Fruit fly (Drosophila melanogaster) whole organism, pupa: ENCODE measurements around the gene Vha13.

Experiments used
- CG10348 ChIP-seq: fragments of 200-800 bp; sonication (Bioruptor generic); IDR thresholded peaks from 2 replicates; pipeline ENCODE4 v1.3.6; 2022; ENCODE audit warnings: missing biosample characterization, missing genetic modification characterization
- CG12605 ChIP-seq: fragments of 200-800 bp; sonication (Bioruptor generic); IDR thresholded peaks from 2 replicates; pipeline ENCODE4 v1.3.6; 2022; ENCODE audit warnings: missing biosample characterization, missing genetic modification characterization
- CG13204 ChIP-seq: fragments of 200-800 bp; sonication (Bioruptor generic); optimal IDR thresholded peaks from 2 replicates; lab custom pipeline; 2018; ENCODE audit warnings: missing biosample characterization, mild to moderate bottlenecking, missing genetic modification characterization, moderate library complexity
- CG14655 ChIP-seq: fragments of 200-800 bp; sonication (Bioruptor generic); optimal IDR thresholded peaks from 3 replicates; lab custom pipeline; 2017; ENCODE audit warnings: mild to moderate bottlenecking, missing biosample characterization, missing genetic modification reagents, missing genetic modification characterization
- CG15710 ChIP-seq: fragments of 200-800 bp; sonication (Bioruptor generic); optimal IDR thresholded peaks from 2 replicates; lab custom pipeline; 2018; ENCODE audit warnings: missing biosample characterization, mild to moderate bottlenecking, missing genetic modification characterization, moderate library complexity
- CG17806 ChIP-seq: fragments of 200-800 bp; sonication (Bioruptor generic); optimal IDR thresholded peaks from 2 replicates; lab custom pipeline; 2018; ENCODE audit warnings: missing biosample characterization, mild to moderate bottlenecking, missing genetic modification characterization, moderate library complexity
- CG32121 ChIP-seq: fragments of 200-800 bp; sonication (Bioruptor generic); IDR thresholded peaks from 2 replicates; pipeline ENCODE4 v1.3.6; 2022; ENCODE audit warnings: missing biosample characterization, missing genetic modification characterization
- CG34367 ChIP-seq: fragments of 200-800 bp; sonication (Bioruptor generic); optimal IDR thresholded peaks from 2 replicates; lab custom pipeline; 2018; ENCODE audit warnings: missing biosample characterization, mild to moderate bottlenecking, missing genetic modification characterization
- CG4496 ChIP-seq: fragments of 200-800 bp; sonication (Bioruptor generic); IDR thresholded peaks from 3 replicates; pipeline ENCODE4 v1.3.6; 2022; ENCODE audit warnings: missing biosample characterization, missing genetic modification characterization
- CG8159 ChIP-seq: fragments of 200-800 bp; sonication (Bioruptor generic); optimal IDR thresholded peaks from 3 replicates; lab custom pipeline; 2018; ENCODE audit warnings: missing biosample characterization, mild to moderate bottlenecking, missing genetic modification characterization, moderate library complexity
- CG8301 ChIP-seq: fragments of 200-800 bp; sonication (Bioruptor generic); optimal IDR thresholded peaks from 2 replicates; lab custom pipeline; 2018; ENCODE audit warnings: missing biosample characterization, mild to moderate bottlenecking, missing genetic modification characterization
- CG9948 ChIP-seq: fragments of 200-800 bp; sonication (Bioruptor generic); optimal IDR thresholded peaks from 2 replicates; lab custom pipeline; 2018; ENCODE audit warnings: missing biosample characterization, mild to moderate bottlenecking, missing genetic modification characterization, moderate library complexity
- D1 ChIP-seq: fragments of 200-800 bp; sonication (Bioruptor generic); optimal IDR thresholded peaks from 2 replicates; lab custom pipeline; 2018; ENCODE audit warnings: missing biosample characterization, mild to moderate bottlenecking, missing genetic modification characterization, moderate library complexity
- EcR ChIP-seq: fragments of 200-800 bp; sonication (Bioruptor generic); optimal IDR thresholded peaks from 3 replicates; lab custom pipeline; 2019; ENCODE audit warnings: missing biosample characterization, missing genetic modification characterization, mild to moderate bottlenecking, moderate library complexity, missing genetic modification reagents
- Ets98B ChIP-seq: fragments of 200-800 bp; sonication (Bioruptor generic); IDR thresholded peaks from 2 replicates; pipeline ENCODE4 v1.3.6; 2022; ENCODE audit warnings: missing biosample characterization, missing genetic modification characterization
- Pif1A ChIP-seq: fragments of 200-800 bp; sonication (Bioruptor generic); optimal IDR thresholded peaks from 3 replicates; lab custom pipeline; 2016; ENCODE audit warnings: missing biosample characterization, missing genetic modification characterization
- Pif1B ChIP-seq: fragments of 200-800 bp; sonication (Bioruptor generic); optimal IDR thresholded peaks from 3 replicates; lab custom pipeline; 2016; ENCODE audit warnings: missing biosample characterization, missing genetic modification characterization
- Snoo ChIP-seq: fragments of 200-800 bp; sonication (Bioruptor generic); optimal IDR thresholded peaks from 3 replicates; lab custom pipeline; 2017; ENCODE audit warnings: missing biosample characterization, mild to moderate bottlenecking, missing genetic modification characterization, inconsistent platforms
- fd96Ca ChIP-seq: fragments of 200-800 bp; sonication (Bioruptor generic); IDR thresholded peaks from 3 replicates; pipeline ENCODE4 v1.3.6; 2022; ENCODE audit warnings: missing biosample characterization, missing genetic modification characterization
- gl ChIP-seq: fragments of 200-800 bp; sonication (Bioruptor generic); optimal IDR thresholded peaks from 2 replicates; lab custom pipeline; 2018; ENCODE audit warnings: missing biosample characterization, mild to moderate bottlenecking, missing genetic modification characterization
- rn ChIP-seq: fragments of 200-800 bp; sonication (Bioruptor generic); IDR thresholded peaks from 2 replicates; pipeline ENCODE4 v1.3.6; 2022; ENCODE audit warnings: missing biosample characterization, missing genetic modification characterization

Gene Vha13

dm6 chr3R:19650718-19651117 is 6.5 kb upstream of the Vha13 start, which contains the start of gene CG31219:
TSS of gene CG31219 (plus strand) at chr3R:19651018.
- TF ChIP-seq CG4496 (GFP tag; lab: Robert Waterston, UW), result no peak
- TF ChIP-seq Pif1A (GFP tag; lab: Kevin White, UChicago), result no peak
- no peak for TF ChIP-seq CG12605 (GFP tag; lab: Robert Waterston, UW)
- TF ChIP-seq rn (GFP tag; lab: Robert Waterston, UW), result no peak
- TF ChIP-seq CG9948 (tag; lab: Kevin White, UChicago), result no peak
- TF ChIP-seq D1 (tag; lab: Kevin White, UChicago), result no peak
- no peak for TF ChIP-seq CG8301 (tag; lab: Kevin White, UChicago)
- no peak for TF ChIP-seq Ets98B
- no peak for TF ChIP-seq CG32121 (GFP tag; lab: Robert Waterston, UW)
- no peak for TF ChIP-seq CG17806
- TF ChIP-seq Snoo (tag; lab: Kevin White, UChicago), result no peak
- TF ChIP-seq CG10348 (GFP tag; lab: Robert Waterston, UW), result no peak
- no peak for TF ChIP-seq gl (tag; lab: Kevin White, UChicago)
- no peak for TF ChIP-seq CG13204 (GFP tag; lab: Kevin White, UChicago)

DNA sequence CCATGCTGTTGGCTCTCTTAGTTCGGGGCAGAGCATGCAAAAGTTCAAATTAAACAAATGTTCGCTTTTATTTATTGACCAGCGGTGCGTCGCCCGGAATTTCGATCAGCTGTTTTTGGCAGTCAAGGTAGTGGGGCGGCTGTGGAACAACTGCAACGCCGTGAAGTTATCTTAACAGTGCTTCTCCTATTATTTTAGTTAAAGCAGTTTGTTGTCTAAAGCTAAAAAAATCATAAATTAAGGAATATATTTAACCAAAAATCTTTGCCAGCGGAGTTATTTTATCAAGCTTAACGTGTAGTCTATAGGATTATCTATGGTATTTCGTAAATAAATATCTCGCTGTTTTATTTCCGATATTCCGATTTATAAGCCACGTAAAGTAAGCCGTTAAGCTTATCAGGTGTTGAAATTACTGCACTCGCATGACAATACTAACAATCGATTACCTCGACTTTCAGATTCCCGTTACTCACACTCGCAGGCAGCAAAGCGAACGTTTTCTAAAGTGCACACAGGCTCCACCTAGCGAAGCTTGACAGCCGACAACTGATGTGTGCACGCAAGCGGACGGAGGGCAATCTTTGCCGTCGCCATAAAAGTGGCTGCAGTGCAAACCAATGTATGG is 4.2 kb upstream of the Vha13 start, which contains the start of the genes CG6195 and CG31220:
Gene CG6195 (minus strand): TSS at position 122 of the 628 bp plus-strand sequence.
Gene CG31220 (plus strand): TSS at position 199 of the 628 bp plus-strand sequence.
- peak; percentile 31; the same call in 1 of the 3 replicates for TF ChIP-seq CG4496 (GFP tag; lab: Robert Waterston, UW)
- no peak for TF ChIP-seq CG17806
- TF ChIP-seq fd96Ca (GFP tag; lab: Robert Waterston, UW), result no peak
- no peak for TF ChIP-seq CG32121 (GFP tag; lab: Robert Waterston, UW)
- no peak for TF ChIP-seq CG14655 (GFP tag; lab: Kevin White, UChicago)
- no peak for TF ChIP-seq Snoo (tag; lab: Kevin White, UChicago)
- no peak for TF ChIP-seq CG9948 (tag; lab: Kevin White, UChicago)
- TF ChIP-seq, all 21 proteins: peak for 1

- no peak for TF ChIP-seq Pif1B
- TF ChIP-seq EcR (GFP tag; lab: Kevin White, UChicago), result no peak
- TF ChIP-seq CG12605 (GFP tag; lab: Robert Waterston, UW), result no peak
- no peak for TF ChIP-seq gl (tag; lab: Kevin White, UChicago)
- no peak for TF ChIP-seq CG17806
- no peak for TF ChIP-seq Pif1A (GFP tag; lab: Kevin White, UChicago)
- no peak for TF ChIP-seq CG4496 (GFP tag; lab: Robert Waterston, UW)
- no peak for TF ChIP-seq CG32121 (GFP tag; lab: Robert Waterston, UW)
- no peak for TF ChIP-seq CG9948 (tag; lab: Kevin White, UChicago)
- no peak for TF ChIP-seq CG8159 (tag; lab: Kevin White, UChicago)
- no peak for TF ChIP-seq Ets98B
- no peak for TF ChIP-seq CG15710 (tag; lab: Kevin White, UChicago)
- TF ChIP-seq Snoo (tag; lab: Kevin White, UChicago), result no peak
- no peak for TF ChIP-seq rn (GFP tag; lab: Robert Waterston, UW)
- TF ChIP-seq CG14655 (GFP tag; lab: Kevin White, UChicago), result no peak
Observed at dm6 chr3R:19644901-19645204, 667 bp upstream of the Vha13 start, which contains the start of gene Nup58. TSS of gene Nup58 (plus strand) at chr3R:19645026.

DNA sequence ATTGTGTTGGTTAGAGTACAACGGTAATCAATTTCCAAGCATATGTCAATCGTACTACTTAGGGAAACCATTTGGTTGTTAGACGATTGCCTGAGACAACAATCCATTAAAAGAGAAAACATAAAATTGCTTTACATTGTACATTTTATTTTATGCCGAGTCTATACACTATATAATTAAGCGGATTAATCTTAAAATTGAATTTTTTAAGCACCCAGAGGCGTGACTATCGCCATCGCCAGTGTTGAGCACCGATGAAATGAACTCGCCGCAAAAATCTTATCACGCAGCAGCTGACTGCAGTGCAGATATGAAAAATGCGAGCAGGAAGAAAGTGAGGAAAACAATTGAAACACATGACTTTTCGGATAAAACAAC is 1.3 kb downstream of the Vha13 start:
- no peak for TF ChIP-seq Snoo (tag; lab: Kevin White, UChicago)
- TF ChIP-seq CG4496 (GFP tag; lab: Robert Waterston, UW), result 0 out of 3 replicates have a peak, but pooled peaks have one; percentile 23
- TF ChIP-seq Ets98B, result peak; percentile 20; the same call in 1 of the 2 replicates
- no peak for TF ChIP-seq EcR (GFP tag; lab: Kevin White, UChicago)
- TF ChIP-seq CG8159 (tag; lab: Kevin White, UChicago), result no peak

DNA sequence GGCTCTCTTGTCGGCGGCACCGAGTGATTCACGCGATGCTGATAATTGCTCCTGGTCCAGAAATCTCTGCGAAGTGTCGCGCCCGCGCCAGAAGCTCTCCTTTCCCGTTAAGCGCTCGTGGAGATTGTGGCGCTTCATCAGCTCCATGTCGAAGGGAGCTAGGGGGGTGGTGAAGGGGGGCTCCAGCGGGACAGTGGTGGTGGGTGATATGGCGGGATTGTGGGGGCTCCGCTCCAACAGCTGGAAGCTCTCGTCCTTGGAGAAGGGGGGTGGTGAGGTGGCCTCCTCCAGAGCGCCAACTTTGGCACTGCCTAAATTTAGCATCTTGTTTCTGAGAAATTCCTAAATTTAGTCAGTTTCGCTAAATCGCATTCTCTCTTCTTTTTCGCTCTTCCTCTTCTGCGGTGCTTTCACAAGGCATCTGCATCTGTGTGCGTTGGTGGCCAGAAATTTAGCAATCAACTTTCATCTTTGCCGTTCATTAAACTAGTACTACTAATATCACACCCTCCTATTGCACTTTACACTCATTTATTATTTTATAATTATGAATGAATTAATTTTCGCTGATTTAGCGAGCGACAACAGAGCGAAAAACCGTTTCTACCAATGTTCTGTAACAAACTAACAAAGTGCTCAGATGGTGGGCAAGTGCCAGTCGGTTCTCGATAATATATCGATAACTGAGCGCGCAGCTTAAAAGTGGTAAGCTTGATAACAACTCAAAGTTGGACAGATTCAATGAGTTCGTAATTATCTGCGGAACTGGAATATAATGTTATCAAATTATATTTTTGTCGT is 1.9 kb downstream of the Vha13 start, which contains the start of gene subdued:
Gene subdued (minus strand): TSS at position 631 of the 801 bp plus-strand sequence.
- TF ChIP-seq Pif1A (GFP tag; lab: Kevin White, UChicago) (no peak), CG9948 (tag; lab: Kevin White, UChicago) (no peak), CG13204 (GFP tag; lab: Kevin White, UChicago) (peak; percentile 7), CG32121 (GFP tag; lab: Robert Waterston, UW) (0 out of 2 replicates have a peak, but pooled peaks have one; percentile 11), CG4496 (GFP tag; lab: Robert Waterston, UW) (0 out of 3 replicates have a peak, but pooled peaks have one; percentile 23), CG12605 (GFP tag; lab: Robert Waterston, UW) (0 out of 2 replicates have a peak, but pooled peaks have one; percentile 29)

- no peak for TF ChIP-seq CG10348 (GFP tag; lab: Robert Waterston, UW)
- peak; percentile 94 for TF ChIP-seq Ets98B
- TF ChIP-seq CG15710 (tag; lab: Kevin White, UChicago), result peak; percentile 75
- peak; percentile 80 for TF ChIP-seq CG17806
- TF ChIP-seq gl (tag; lab: Kevin White, UChicago), result peak; percentile 57
- peak; percentile 75 for TF ChIP-seq CG9948 (tag; lab: Kevin White, UChicago)
- peak; percentile 68 for TF ChIP-seq CG34367
- TF ChIP-seq CG14655 (GFP tag; lab: Kevin White, UChicago), result peak; percentile 83
- peak; percentile 88 for TF ChIP-seq CG32121 (GFP tag; lab: Robert Waterston, UW)
- peak; percentile 3 for TF ChIP-seq CG13204 (GFP tag; lab: Kevin White, UChicago)
- peak; percentile 78 for TF ChIP-seq CG8301 (tag; lab: Kevin White, UChicago)
- no peak for TF ChIP-seq EcR (GFP tag; lab: Kevin White, UChicago)
- TF ChIP-seq CG12605 (GFP tag; lab: Robert Waterston, UW), result peak; percentile 92
- TF ChIP-seq CG4496 (GFP tag; lab: Robert Waterston, UW), result peak; percentile 96
- TF ChIP-seq Pif1A (GFP tag; lab: Kevin White, UChicago), result peak; percentile 57
- TF ChIP-seq Snoo (tag; lab: Kevin White, UChicago), result peak; percentile 57
- peak; percentile 69 for TF ChIP-seq Pif1B
- no peak for TF ChIP-seq fd96Ca (GFP tag; lab: Robert Waterston, UW)
- no peak for TF ChIP-seq D1 (tag; lab: Kevin White, UChicago)
- peak; percentile 69; the same call in 1 of the 2 replicates for TF ChIP-seq rn (GFP tag; lab: Robert Waterston, UW)
- TF ChIP-seq CG8159 (tag; lab: Kevin White, UChicago), result peak; percentile 79
Observed at dm6 chr3R:19641498-19642065, 2.6 kb downstream of the Vha13 start.
